Fruit fly (Drosophila melanogaster): ENCODE results near the gene CG12817.

Gene CG12817

dm6 chr3R:10224594-10224993, at the start of gene CG12817, which contains the start of gene CG34107:
Gene CG12817 (minus strand): TSS chr3R:10224725.
Gene CG34107 (plus strand): TSS chr3R:10224909.
- TF ChIP-seq noc (tag; optimal IDR thresholded peaks at IDR 0.05) = no peak

DNA sequence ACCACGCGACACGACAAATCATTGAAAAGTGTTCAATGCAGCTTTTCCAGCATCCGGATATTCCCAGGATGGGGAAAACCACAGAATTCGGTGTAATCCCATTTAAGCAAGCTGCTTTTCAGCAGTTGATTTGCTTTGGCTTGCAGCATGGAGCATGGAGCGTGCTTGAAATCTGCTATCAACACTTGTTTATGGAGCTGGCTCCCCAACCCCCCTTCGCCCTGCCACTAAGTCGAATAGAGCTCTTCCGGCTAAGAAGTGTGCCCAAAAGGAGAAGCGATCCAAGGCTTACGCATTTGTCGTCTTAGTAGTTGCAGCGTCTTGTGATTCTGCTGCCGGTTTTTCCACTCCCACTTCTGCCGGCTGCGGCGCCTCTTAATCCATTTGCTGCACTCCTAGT, 49.8 kb upstream of the CG12817 start:
- TF ChIP-seq noc (tag; optimal IDR thresholded peaks at IDR 0.05) = no peak

DNA sequence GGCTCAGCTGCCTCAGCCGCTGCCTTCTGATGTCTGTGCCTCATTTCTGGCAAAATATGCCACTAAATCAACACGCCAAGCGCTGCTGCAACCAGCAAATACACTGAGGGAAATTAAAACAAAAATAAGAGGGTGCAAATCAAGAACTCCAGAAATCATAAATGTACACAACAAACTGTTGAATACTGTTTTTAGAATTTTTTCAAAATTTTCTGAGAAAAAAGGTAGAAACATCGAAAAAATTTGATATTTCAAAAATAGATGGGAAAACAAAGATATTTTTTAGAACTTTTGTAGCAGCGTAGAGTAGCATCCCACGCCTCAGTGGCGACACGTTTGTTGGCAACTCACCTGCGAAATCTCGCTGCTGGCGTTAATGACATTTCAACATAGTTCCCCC, 48.2 kb upstream of the CG12817 start:
- TF ChIP-seq noc (tag; optimal IDR thresholded peaks at IDR 0.05) = no peak

DNA sequence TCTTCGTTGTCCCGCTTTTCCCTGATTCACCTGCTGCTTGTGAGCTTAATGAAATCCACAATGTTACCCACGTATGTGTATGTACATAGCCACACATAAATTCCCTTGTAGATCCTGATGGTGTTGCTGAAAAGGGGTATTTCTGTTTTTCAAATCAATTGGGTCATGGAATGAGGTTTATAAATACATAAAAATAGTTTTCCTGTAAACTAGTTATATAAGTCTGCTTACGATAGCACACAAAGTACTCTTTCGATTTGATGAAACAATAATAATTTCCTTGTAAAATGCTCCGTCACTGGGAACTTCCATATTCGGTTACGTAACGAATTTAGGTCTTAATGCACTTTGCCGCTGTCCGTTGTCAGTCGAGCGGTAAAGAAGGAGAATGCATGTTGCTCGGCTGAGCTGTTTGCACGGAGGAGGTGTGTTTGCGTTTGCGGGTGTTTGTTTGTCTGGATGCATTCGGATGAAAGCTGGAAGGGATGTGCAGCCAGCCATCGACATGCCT, 45.5 kb upstream of the CG12817 start:
- no peak for TF ChIP-seq noc (tag; optimal IDR thresholded peaks at IDR 0.05)

dm6 chr3R:10268865-10269442, 44.4 kb upstream of the CG12817 start:
- peak; percentile 66 for TF ChIP-seq noc (tag; optimal IDR thresholded peaks at IDR 0.05)

DNA sequence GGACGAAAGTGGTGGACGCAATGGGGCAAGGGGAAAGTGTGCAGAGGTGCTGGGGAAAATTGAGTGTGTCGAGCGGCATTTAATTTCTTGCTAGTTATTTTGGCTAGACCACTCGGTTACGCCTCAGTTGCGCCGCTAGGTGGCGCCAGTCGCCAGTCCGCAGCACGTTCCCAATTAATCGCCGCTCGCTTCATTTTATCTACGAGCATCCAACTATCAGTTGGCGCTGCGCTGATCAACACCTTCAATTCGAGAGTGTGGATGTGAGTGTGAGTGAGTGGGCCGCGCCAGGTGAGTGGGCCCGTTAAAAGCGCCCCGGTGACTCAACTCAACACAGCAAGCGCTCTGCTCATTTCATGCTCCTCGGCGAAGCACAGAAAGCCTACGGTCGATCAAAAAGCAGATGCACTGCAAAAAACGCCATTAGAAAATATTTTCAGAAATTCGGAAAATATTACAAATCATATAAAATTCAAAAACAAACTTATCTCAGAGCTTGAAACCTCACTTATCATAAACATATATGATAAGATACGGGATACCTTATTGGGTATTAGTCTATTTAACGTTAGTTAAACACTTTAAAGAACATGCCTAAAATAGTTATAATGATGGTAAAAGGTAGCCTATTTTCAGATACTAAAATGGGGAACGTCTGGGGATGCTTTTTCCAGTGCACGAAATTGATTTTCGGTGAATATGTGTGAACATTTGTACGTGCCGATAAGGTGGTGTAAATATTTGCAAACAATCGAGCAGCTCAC, 43.8 kb upstream of the CG12817 start:
- peak; percentile 97 for TF ChIP-seq noc (tag; optimal IDR thresholded peaks at IDR 0.05)

dm6 chr3R:10266624-10267492, 42.3 kb upstream of the CG12817 start:
- TF ChIP-seq noc (tag; optimal IDR thresholded peaks at IDR 0.05) = no peak

dm6 chr3R:10265552-10266137, 41.1 kb upstream of the CG12817 start:
- TF ChIP-seq noc (tag; optimal IDR thresholded peaks at IDR 0.05) = peak; percentile 91

DNA sequence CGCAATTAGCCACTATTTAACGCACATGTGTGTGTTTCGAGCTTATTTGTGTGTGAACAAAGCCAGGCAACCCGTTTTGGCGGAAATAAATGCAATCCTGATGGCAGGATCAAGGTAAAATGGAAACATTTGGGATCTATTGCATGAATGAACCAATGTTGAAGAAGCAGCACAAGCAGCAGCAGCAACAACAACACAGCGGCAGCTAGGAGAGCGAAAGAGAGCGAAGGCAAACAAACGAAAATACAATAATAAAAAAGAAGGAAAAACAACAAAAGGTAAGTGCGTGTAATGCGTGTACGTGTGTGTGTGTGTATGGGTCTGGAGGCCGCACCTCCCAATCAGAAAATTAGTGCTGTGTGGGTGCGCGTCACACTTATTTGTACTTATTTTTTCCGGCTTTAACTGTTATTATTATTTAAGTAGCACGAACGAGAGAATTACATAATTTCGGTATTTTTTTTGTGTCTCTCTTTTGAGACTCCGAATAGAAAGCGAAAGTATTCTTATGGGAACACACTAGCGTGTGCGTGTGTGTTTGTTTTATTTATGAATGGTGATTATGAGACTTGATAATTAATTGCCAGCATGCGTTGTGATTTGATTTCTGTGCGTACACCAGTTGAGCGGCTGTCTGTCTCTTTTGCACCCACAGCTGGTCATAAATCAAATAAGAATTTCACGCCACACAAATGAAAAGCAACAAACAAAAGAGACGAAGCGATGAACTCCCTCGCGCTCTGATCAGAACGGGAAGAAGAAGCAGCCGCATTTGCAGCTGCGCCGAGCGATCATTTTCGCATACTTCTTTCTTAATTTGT, 40.3 kb upstream of the CG12817 start:
- no peak for TF ChIP-seq noc (tag; optimal IDR thresholded peaks at IDR 0.05)

dm6 chr3R:10263972-10264536, 39.5 kb upstream of the CG12817 start, which contains the start of gene Nuak:
Gene Nuak (plus strand): TSS chr3R:10264306.
- TF ChIP-seq noc (tag; optimal IDR thresholded peaks at IDR 0.05) = peak; percentile 74

dm6 chr3R:10261800-10262199, 37.3 kb upstream of the CG12817 start, which contains the start of the genes Sirt6 and pont:
Gene Sirt6 (minus strand): TSS chr3R:10261849.
Gene pont (plus strand): TSS chr3R:10262123.
- TF ChIP-seq noc (tag; optimal IDR thresholded peaks at IDR 0.05) = peak; percentile 88

DNA sequence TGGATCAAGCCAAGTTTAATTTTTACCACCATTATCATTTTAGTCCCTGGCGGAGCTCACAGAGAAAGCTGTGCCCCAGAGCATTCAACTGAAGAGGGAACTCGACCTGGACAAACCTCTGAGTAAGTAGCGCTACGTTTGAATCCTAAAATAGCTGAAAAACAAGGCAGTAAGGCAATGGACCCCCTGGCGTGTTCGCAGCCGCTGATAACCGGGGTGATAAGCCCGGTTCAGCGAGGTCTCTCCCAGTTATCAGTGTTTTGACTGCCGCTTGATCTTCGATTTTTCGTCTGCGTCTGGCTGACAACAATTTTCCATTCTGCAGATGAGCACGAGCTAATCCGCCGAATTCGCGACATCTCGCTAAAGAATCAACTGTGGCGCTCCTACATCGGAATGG, 27.3 kb upstream of the CG12817 start:
- no peak for TF ChIP-seq noc (tag; optimal IDR thresholded peaks at IDR 0.05)

- TF ChIP-seq noc (tag; optimal IDR thresholded peaks at IDR 0.05) = no peak
Observed at dm6 chr3R:10251218-10251617, 26.7 kb upstream of the CG12817 start, which contains the start of gene CG3999. Gene CG3999 (plus strand): TSS chr3R:10251518.

dm6 chr3R:10227990-10228389, 3.5 kb upstream of the CG12817 start:
- TF ChIP-seq noc (tag; optimal IDR thresholded peaks at IDR 0.05) = no peak
